Fruit fly (Drosophila melanogaster) whole organism, embryonic: ENCODE results near the gene CG43354.
A peak's percentile ranks its signal among the peaks of the same experiment; 100 is the strongest.

Experiments used
- CG10565 ChIP-seq: fragments of 200-800 bp; sonication (Bioruptor generic); optimal IDR thresholded peaks from 3 replicates; lab custom pipeline; 2016; ENCODE audit warnings: missing biosample characterization, mild to moderate bottlenecking, missing genetic modification characterization
- CG11504 ChIP-seq: fragments of 200-800 bp; sonication (Bioruptor generic); optimal IDR thresholded peaks from 3 replicates; lab custom pipeline; 2019; ENCODE audit warnings: missing biosample characterization, mild to moderate bottlenecking, missing genetic modification characterization, moderate library complexity
- CG12104 ChIP-seq: fragments of 200-800 bp; sonication (Bioruptor generic); optimal IDR thresholded peaks from 3 replicates; lab custom pipeline; 2016; ENCODE audit warnings: missing biosample characterization, missing genetic modification characterization
- CG12391 ChIP-seq: fragments of 200-800 bp; sonication (Bioruptor generic); optimal IDR thresholded peaks from 3 replicates; lab custom pipeline; 2018; ENCODE audit warnings: missing biosample characterization, mild to moderate bottlenecking, missing genetic modification characterization, moderate library complexity
- CG13424 ChIP-seq: fragments of 200-800 bp; sonication (Bioruptor generic); optimal IDR thresholded peaks from 2 replicates; lab custom pipeline; 2019; ENCODE audit warnings: missing biosample characterization, mild to moderate bottlenecking, missing genetic modification characterization, moderate library complexity
- CG13894 ChIP-seq: fragments of 200-800 bp; sonication (Bioruptor generic); optimal IDR thresholded peaks from 3 replicates; lab custom pipeline; 2018; ENCODE audit warnings: missing biosample characterization, mild to moderate bottlenecking, missing genetic modification characterization, moderate library complexity
- CG15011 ChIP-seq: fragments of 200-800 bp; sonication (Bioruptor generic); optimal IDR thresholded peaks from 3 replicates; lab custom pipeline; 2018; ENCODE audit warnings: missing biosample characterization, mild to moderate bottlenecking, missing genetic modification characterization
- CG16813 ChIP-seq: fragments of 200-800 bp; sonication (Bioruptor generic); IDR thresholded peaks from 3 replicates; pipeline ENCODE4 v1.3.6; 2022; ENCODE audit warnings: missing biosample characterization, missing genetic modification characterization; ENCODE audit not compliant: partially characterized antibody
- CG17385 ChIP-seq: fragments of 200-800 bp; sonication (Bioruptor generic); optimal IDR thresholded peaks from 3 replicates; lab custom pipeline; 2018; ENCODE audit warnings: missing biosample characterization, mild to moderate bottlenecking, missing genetic modification characterization
- CG17829 ChIP-seq: fragments of 200-800 bp; optimal IDR thresholded peaks from 2 replicates; lab custom pipeline; 2019; ENCODE audit warnings: missing biosample characterization, mild to moderate bottlenecking, missing genetic modification characterization, moderate library complexity
- CG18764 ChIP-seq: fragments of 200-800 bp; sonication (Bioruptor generic); optimal IDR thresholded peaks from 3 replicates; lab custom pipeline; 2016; ENCODE audit warnings: missing biosample characterization, missing genetic modification characterization
- CG33213 ChIP-seq: fragments of 200-800 bp; sonication (Bioruptor generic); optimal IDR thresholded peaks from 3 replicates; lab custom pipeline; 2016; ENCODE audit warnings: missing biosample characterization, missing genetic modification characterization
- CG33557 ChIP-seq: fragments of 200-800 bp; sonication (Bioruptor generic); optimal IDR thresholded peaks from 2 replicates; lab custom pipeline; 2019; ENCODE audit warnings: missing biosample characterization, mild to moderate bottlenecking, missing genetic modification characterization, moderate library complexity
- CG3847 ChIP-seq: fragments of 200-800 bp; sonication (Bioruptor generic); IDR thresholded peaks from 2 replicates; pipeline ENCODE4 v1.3.6; 2022; ENCODE audit warnings: missing biosample characterization, missing genetic modification characterization
- CG4424 ChIP-seq: fragments of 200-800 bp; sonication (Bioruptor generic); optimal IDR thresholded peaks from 3 replicates; lab custom pipeline; 2016; ENCODE audit warnings: missing biosample characterization, missing genetic modification characterization
- CG8089 ChIP-seq: fragments of 200-800 bp; sonication (Bioruptor generic); optimal IDR thresholded peaks from 3 replicates; lab custom pipeline; 2016; ENCODE audit warnings: missing biosample characterization, missing genetic modification characterization
- CTCF ChIP-seq: fragments of 200-800 bp; sonication (Bioruptor generic); optimal IDR thresholded peaks from 2 replicates; lab custom pipeline; 2017; ENCODE audit warnings: missing biosample characterization, mild to moderate bottlenecking, missing genetic modification characterization, moderate library complexity
- Chrac-16 ChIP-seq: fragments of 200-800 bp; sonication (Bioruptor generic); optimal IDR thresholded peaks from 3 replicates; lab custom pipeline; 2016; ENCODE audit warnings: missing biosample characterization, missing genetic modification characterization
- Doc3 ChIP-seq: fragments of 200-800 bp; sonication (Bioruptor generic); IDR thresholded peaks from 3 replicates; pipeline ENCODE4 v1.3.6; 2022; ENCODE audit warnings: missing biosample characterization, missing genetic modification characterization; ENCODE audit not compliant: partially characterized antibody
- Ets65A ChIP-seq: fragments of 200-800 bp; sonication (Bioruptor generic); peaks from one replicate; lab custom pipeline; 2016; ENCODE audit warnings: missing biosample characterization, missing genetic modification characterization
- Hsf ChIP-seq: fragments of 200-800 bp; sonication (Bioruptor generic); optimal IDR thresholded peaks from 3 replicates; lab custom pipeline; 2016; ENCODE audit warnings: missing biosample characterization, missing genetic modification characterization
- Med ChIP-seq: fragments of 200-800 bp; sonication (Bioruptor generic); peaks from one replicate; lab custom pipeline; 2016; ENCODE audit warnings: missing biosample characterization, missing genetic modification characterization, mild to moderate bottlenecking, inconsistent platforms, moderate library complexity
- NfI ChIP-seq: fragments of 200-800 bp; sonication (Bioruptor generic); optimal IDR thresholded peaks from 3 replicates; lab custom pipeline; 2018; ENCODE audit warnings: missing biosample characterization, mild to moderate bottlenecking, missing genetic modification characterization, moderate library complexity
- YL-1 ChIP-seq: fragments of 200-800 bp; sonication (Bioruptor generic); optimal IDR thresholded peaks from 3 replicates; lab custom pipeline; 2017; ENCODE audit warnings: missing biosample characterization, mild to moderate bottlenecking, missing genetic modification characterization
- bigmax ChIP-seq: fragments of 200-800 bp; sonication (Bioruptor generic); optimal IDR thresholded peaks from 2 replicates; lab custom pipeline; 2018; ENCODE audit warnings: missing biosample characterization, mild to moderate bottlenecking, missing genetic modification characterization
- btn ChIP-seq: fragments of 200-800 bp; sonication (Bioruptor generic); optimal IDR thresholded peaks from 2 replicates; lab custom pipeline; 2016; ENCODE audit warnings: missing biosample characterization, missing genetic modification characterization
- dmrt99B ChIP-seq: fragments of 200-800 bp; sonication (Bioruptor generic); optimal IDR thresholded peaks from 2 replicates; lab custom pipeline; 2018; ENCODE audit warnings: missing biosample characterization, mild to moderate bottlenecking, missing genetic modification characterization, moderate library complexity
- ems ChIP-seq: fragments of 200-800 bp; sonication (Bioruptor generic); optimal IDR thresholded peaks from 3 replicates; lab custom pipeline; 2016; ENCODE audit warnings: missing biosample characterization, missing genetic modification characterization
- eve ChIP-seq, 2 experiments: fragments of >200 bp; optimal IDR thresholded peaks; 2 replicates each; lab custom pipeline; 2017; ENCODE audit warnings: missing biosample characterization in 2 of 2, missing genetic modification characterization in 2 of 2
- fd102C ChIP-seq: fragments of 200-800 bp; sonication (Bioruptor generic); optimal IDR thresholded peaks from 2 replicates; lab custom pipeline; 2018; ENCODE audit warnings: missing biosample characterization, mild to moderate bottlenecking, missing genetic modification characterization, moderate library complexity
- ftz-f1 ChIP-seq: fragments of 200-800 bp; sonication (Bioruptor generic); optimal IDR thresholded peaks from 2 replicates; lab custom pipeline; 2016; ENCODE audit warnings: missing biosample characterization, missing genetic modification characterization
- gem ChIP-seq: fragments of 200-800 bp; sonication (Bioruptor generic); optimal IDR thresholded peaks from 2 replicates; lab custom pipeline; 2019; ENCODE audit warnings: missing biosample characterization, mild to moderate bottlenecking, missing genetic modification characterization, moderate library complexity
- grn ChIP-seq: fragments of 200-800 bp; sonication (Bioruptor generic); optimal IDR thresholded peaks from 3 replicates; lab custom pipeline; 2017; ENCODE audit warnings: missing biosample characterization, missing genetic modification characterization
- inv ChIP-seq: fragments of 200-800 bp; sonication (Bioruptor generic); IDR thresholded peaks from 2 replicates; pipeline ENCODE4 v1.3.6; 2022; ENCODE audit warnings: missing biosample characterization, missing genetic modification characterization; ENCODE audit not compliant: partially characterized antibody
- jing ChIP-seq: fragments of 200-800 bp; sonication (Bioruptor generic); optimal IDR thresholded peaks from 2 replicates; lab custom pipeline; 2018; ENCODE audit warnings: missing biosample characterization, mild to moderate bottlenecking, missing genetic modification characterization
- slp2 ChIP-seq: fragments of 200-800 bp; sonication (Bioruptor generic); optimal IDR thresholded peaks from 2 replicates; lab custom pipeline; 2016; ENCODE audit warnings: missing biosample characterization, missing genetic modification characterization
- sob ChIP-seq: fragments of 200-800 bp; sonication (Bioruptor generic); IDR thresholded peaks from 2 replicates; pipeline ENCODE4 v1.3.6; 2022; ENCODE audit warnings: missing biosample characterization, missing genetic modification characterization
- ssp ChIP-seq: fragments of 200-800 bp; sonication (Bioruptor generic); IDR thresholded peaks from 2 replicates; pipeline ENCODE4 v1.3.6; 2022; ENCODE audit warnings: missing biosample characterization, missing genetic modification characterization
- tio ChIP-seq: fragments of 200-800 bp; sonication (Bioruptor generic); optimal IDR thresholded peaks from 2 replicates; lab custom pipeline; 2017; ENCODE audit warnings: missing biosample characterization, missing genetic modification characterization, inconsistent platforms
- trem ChIP-seq: fragments of 200-800 bp; optimal IDR thresholded peaks from 3 replicates; lab custom pipeline; 2019; ENCODE audit warnings: missing biosample characterization, mild to moderate bottlenecking, missing genetic modification characterization, moderate library complexity

Gene CG43354

dm6 chr2L:18298541-18298940 is 10.7 kb downstream of the CG43354 start (continued):
- no peak for TF ChIP-seq fd102C (GFP tag; lab: Kevin White, UChicago)
- no peak for TF ChIP-seq CG10565 (GFP tag; lab: Kevin White, UChicago)
- peak; percentile 1 for TF ChIP-seq CG11504 (tag; lab: Kevin White, UChicago)
- TF ChIP-seq Med (GFP tag; lab: Kevin White, UChicago), result peak; percentile 54
- peak; percentile 2 for TF ChIP-seq Chrac-16
- TF ChIP-seq CG12391 (tag; lab: Kevin White, UChicago), result peak; percentile 9
- TF ChIP-seq gem (tag; lab: Kevin White, UChicago), result peak; percentile 46
- no peak for TF ChIP-seq ems
- peak; percentile 15 for TF ChIP-seq CG17829 (tag; lab: Kevin White, UChicago)
- TF ChIP-seq Doc3 (GFP tag; lab: Robert Waterston, UW), result no peak
- TF ChIP-seq trem (tag; lab: Kevin White, UChicago), result peak; percentile 2
- TF ChIP-seq Hsf (GFP tag; lab: Kevin White, UChicago), result peak; percentile 2
- no peak for TF ChIP-seq jing (GFP tag; lab: Kevin White, UChicago)
- 0 out of 2 replicates have a peak, but pooled peaks have one; percentile 5 for TF ChIP-seq ssp
- no peak for TF ChIP-seq CG33213 (GFP tag; lab: Kevin White, UChicago)
- TF ChIP-seq inv (GFP tag; lab: Robert Waterston, UW), result no peak
- TF ChIP-seq, all 482 proteins: peak for 29

dm6 chr2L:18294421-18294890 is 14.8 kb downstream of the CG43354 start, which contains the start of gene CG5790:
Gene CG5790, plus strand, starts transcription at chr2L:18294840.
- TF ChIP-seq eve (GFP tag; optimal IDR thresholded peaks at IDR 0.05; lab: Kevin White, UChicago) (no peak), btn (no peak), tio (GFP tag; lab: Kevin White, UChicago) (no peak), CTCF (GFP tag; lab: Kevin White, UChicago) (peak; percentile 81), Ets65A (peak; percentile 55)

dm6 chr2L:18292222-18292621 is 17.0 kb downstream of the CG43354 start, which contains the start of gene Sfp36F:
Gene Sfp36F, plus strand, starts transcription at chr2L:18292522.
- TF ChIP-seq NfI (no peak), CG10565 (GFP tag; lab: Kevin White, UChicago) (no peak), slp2 (GFP tag; lab: Kevin White, UChicago) (no peak), CG18764 (GFP tag; lab: Kevin White, UChicago) (no peak), sob (GFP tag; lab: Robert Waterston, UW) (no peak), CG3847 (GFP tag; lab: Robert Waterston, UW) (no peak), CG8089 (GFP tag; lab: Kevin White, UChicago) (no peak), CG13424 (no peak), dmrt99B (no peak), CG33557 (GFP tag; lab: Kevin White, UChicago) (no peak), grn (GFP tag; lab: Kevin White, UChicago) (no peak), CG17385 (GFP tag; lab: Kevin White, UChicago) (no peak), CG33213 (GFP tag; lab: Kevin White, UChicago) (no peak)

dm6 chr2L:18291362-18291761 is 17.9 kb downstream of the CG43354 start, which contains the start of gene CG43362:
Gene CG43362, minus strand, starts transcription at chr2L:18291462.
- no peak for TF ChIP-seq CG15011 (GFP tag; lab: Kevin White, UChicago)
- no peak for TF ChIP-seq bigmax (GFP tag; lab: Kevin White, UChicago)
- TF ChIP-seq ftz-f1 (GFP tag; lab: Kevin White, UChicago), result no peak
- TF ChIP-seq CG12104 (GFP tag; lab: Kevin White, UChicago), result no peak
- no peak for TF ChIP-seq CG13894
- TF ChIP-seq CG4424, result no peak
- no peak for TF ChIP-seq CG16813 (GFP tag; lab: Robert Waterston, UW)
- TF ChIP-seq YL-1 (GFP tag; lab: Kevin White, UChicago), result no peak
- TF ChIP-seq, all 482 proteins: peak for 0
